Worm (Caenorhabditis elegans) whole organism, L4/young adult: ENCODE results near the gene srz-94.

Experiments
- W03F9.2 ChIP-seq: fragments of 150-350 bp; optimal IDR thresholded peaks from 2 replicates; lab custom pipeline; 2014; ENCODE audit warnings: missing biosample characterization, missing genetic modification characterization
- him-1 ChIP-seq: sonication (generic microtip); optimal IDR thresholded peaks from 2 replicates; lab custom pipeline; 2016; ENCODE audit warnings: missing genotype, missing genetic modification reagents, missing genetic modification characterization, missing compliant biosample characterization

DNA sequence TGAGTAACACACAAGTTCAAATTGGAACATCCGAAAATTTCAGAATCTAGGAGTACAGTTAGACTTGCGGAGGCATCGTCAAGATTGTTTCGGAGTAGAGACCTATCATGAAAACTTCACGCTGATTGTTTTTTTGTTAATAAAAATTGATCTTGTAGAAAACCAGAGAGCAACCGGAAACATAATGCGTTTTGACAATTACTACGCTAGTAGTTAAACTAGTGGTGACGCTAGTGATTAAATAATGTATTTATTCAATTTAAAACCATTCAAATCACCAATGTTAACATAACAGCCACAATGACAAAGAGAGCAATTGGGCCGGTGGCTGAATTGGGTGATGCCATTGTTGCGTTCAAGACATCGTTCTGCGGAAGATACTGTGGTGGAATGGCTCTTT lies 16.1 kb downstream of the srz-94 start, which contains the start of gene F49H6.17:
- TF ChIP-seq him-1 (tag; lab: Kevin White, UChicago), result no peak
- no peak for TF ChIP-seq W03F9.2
